Worm (Caenorhabditis elegans): Measurements from ENCODE around the gene cpx-2.

ce11 chrX:13110004-13110403, 39.0 kb upstream of the cpx-2 start:
- TF ChIP-seq nhr-85 (tag) (peak; percentile 44), ama-1 (optimal IDR thresholded peaks at IDR 0.05) (no peak), rnt-1 (tag; optimal IDR thresholded peaks at IDR 0.05) (no peak), fos-1 (tag; optimal IDR thresholded peaks at IDR 0.05) (no peak), egl-27 (tag; optimal IDR thresholded peaks at IDR 0.05) (no peak), nhr-77 (tag; optimal IDR thresholded peaks at IDR 0.05) (no peak), pqm-1 (tag; optimal IDR thresholded peaks at IDR 0.05) (no peak), xbp-1 (tag; optimal IDR thresholded peaks at IDR 0.05) (no peak), nhr-237 (tag; optimal IDR thresholded peaks at IDR 0.05) (no peak), tbx-2 (tag; optimal IDR thresholded peaks at IDR 0.05) (no peak), ceh-63 (GFP tag; optimal IDR thresholded peaks at IDR 0.05) (no peak), nhr-11 (tag; optimal IDR thresholded peaks at IDR 0.05) (no peak), pag-3 (tag; optimal IDR thresholded peaks at IDR 0.05; ENCODE audit: borderline replicate concordance, insufficient read depth) (no peak)

Measured in whole organism, L1 larva.